Fruit fly (Drosophila melanogaster): ENCODE measurements around the gene tw.

Gene tw

dm6 chrX:801157-801872 is 16.8 kb downstream of the tw start, which contains the start of gene Rbf (continued):
- TF ChIP-seq Eip75B (GFP tag; optimal IDR thresholded peaks at IDR 0.05) (no peak), Sox15 (GFP tag; optimal IDR thresholded peaks at IDR 0.05) (no peak), svp (GFP tag) (peak; percentile 23), Met (GFP tag; optimal IDR thresholded peaks at IDR 0.05) (no peak), Sox14 (GFP tag; optimal IDR thresholded peaks at IDR 0.05) (peak; percentile 14), Blimp-1 (GFP tag; optimal IDR thresholded peaks at IDR 0.05) (no peak), CG15336 (GFP tag; IDR thresholded peaks at IDR 0.05) (no peak), CG3919 (GFP tag; optimal IDR thresholded peaks at IDR 0.05) (peak; percentile 13), Eip78C (GFP tag) (peak; percentile 47), CG8119 (GFP tag; IDR thresholded peaks at IDR 0.05) (no peak)

DNA sequence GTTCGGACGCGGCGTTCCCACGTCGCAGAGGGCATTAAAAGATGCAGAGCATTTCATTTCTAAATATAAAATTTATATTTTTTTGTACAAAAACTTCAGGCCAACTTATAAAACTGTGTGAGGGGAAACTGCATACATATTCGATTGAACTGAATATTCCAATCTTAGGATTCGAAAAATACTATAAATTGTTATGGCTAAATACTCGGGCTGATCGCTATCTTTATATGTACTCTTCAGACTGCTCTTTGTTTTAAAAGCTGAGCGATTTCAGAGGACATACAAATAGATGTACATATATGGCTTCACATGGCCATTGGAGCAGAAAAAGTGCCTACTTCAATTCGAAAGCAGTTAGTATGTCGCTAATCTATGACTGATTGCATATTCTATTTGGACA is 18.8 kb downstream of the tw start, which contains the start of gene CG13359:
TSS of gene CG13359 (minus strand) at position 101 of the 400 bp plus-strand sequence.
- TF ChIP-seq vri (GFP tag; optimal IDR thresholded peaks at IDR 0.05), result no peak
- no peak for TF ChIP-seq CG10631 (GFP tag; optimal IDR thresholded peaks at IDR 0.05)
- no peak for TF ChIP-seq svp (GFP tag)
- TF ChIP-seq CG11294 (GFP tag; IDR thresholded peaks at IDR 0.05), result no peak
- no peak for TF ChIP-seq Eip93F (GFP tag; optimal IDR thresholded peaks at IDR 0.05)
- no peak for TF ChIP-seq CG4318 (GFP tag; optimal IDR thresholded peaks at IDR 0.05)
- no peak for TF ChIP-seq CG6808 (GFP tag; optimal IDR thresholded peaks at IDR 0.05)
- TF ChIP-seq CG10669 (GFP tag; optimal IDR thresholded peaks at IDR 0.05), result no peak
- no peak for TF ChIP-seq CG31627 (GFP tag; optimal IDR thresholded peaks at IDR 0.05)
- no peak for TF ChIP-seq Ets96B (tag; optimal IDR thresholded peaks at IDR 0.05)
- no peak for TF ChIP-seq CG15336 (GFP tag; IDR thresholded peaks at IDR 0.05)
- no peak for TF ChIP-seq Sox15 (GFP tag; optimal IDR thresholded peaks at IDR 0.05)
- TF ChIP-seq Blimp-1 (GFP tag; optimal IDR thresholded peaks at IDR 0.05), result no peak
- TF ChIP-seq Hr4 (GFP tag; optimal IDR thresholded peaks at IDR 0.05), result no peak
- no peak for TF ChIP-seq dac (GFP tag; optimal IDR thresholded peaks at IDR 0.05)
- TF ChIP-seq pdm3 (GFP tag; optimal IDR thresholded peaks at IDR 0.05), result no peak

dm6 chrX:804821-805220 is 20.3 kb downstream of the tw start, which contains the start of gene CG13358:
TSS of gene CG13358 (minus strand) at chrX:804921.
- peak; percentile 19 for TF ChIP-seq Eip78C (GFP tag)
- TF ChIP-seq CG32006 (GFP tag; optimal IDR thresholded peaks at IDR 0.05), result peak; percentile 26
- TF ChIP-seq CG1621 (tag; optimal IDR thresholded peaks at IDR 0.05), result no peak
- TF ChIP-seq CG8119 (GFP tag; IDR thresholded peaks at IDR 0.05), result 0 out of 3 replicates have a peak, but pooled peaks have one; percentile 14

dm6 chrX:805907-806306 is 21.4 kb downstream of the tw start, which contains the start of gene Sec22:
TSS of gene Sec22 (plus strand) at chrX:806076.
- TF ChIP-seq CG8319 (GFP tag; optimal IDR thresholded peaks at IDR 0.05), result no peak
- peak; percentile 11 for TF ChIP-seq lz (GFP tag; optimal IDR thresholded peaks at IDR 0.05)
- no peak for TF ChIP-seq Hr4 (GFP tag; optimal IDR thresholded peaks at IDR 0.05)
- TF ChIP-seq Smox (GFP tag; optimal IDR thresholded peaks at IDR 0.05), result no peak
- TF ChIP-seq CG10669 (GFP tag; optimal IDR thresholded peaks at IDR 0.05), result no peak
- TF ChIP-seq CG6276 (GFP tag; optimal IDR thresholded peaks at IDR 0.05), result no peak
- TF ChIP-seq CG1621 (tag; optimal IDR thresholded peaks at IDR 0.05), result no peak
- no peak for TF ChIP-seq vri (GFP tag; optimal IDR thresholded peaks at IDR 0.05)
- TF ChIP-seq CG11762 (GFP tag; optimal IDR thresholded peaks at IDR 0.05; ENCODE audit: insufficient read depth), result no peak
- no peak for TF ChIP-seq achi (GFP tag; optimal IDR thresholded peaks at IDR 0.05)
- no peak for TF ChIP-seq Hr39 (GFP tag; optimal IDR thresholded peaks at IDR 0.05)
- no peak for TF ChIP-seq Sox15 (GFP tag; optimal IDR thresholded peaks at IDR 0.05)
- TF ChIP-seq dac (GFP tag; optimal IDR thresholded peaks at IDR 0.05), result no peak
- no peak for TF ChIP-seq fkh (GFP tag; optimal IDR thresholded peaks at IDR 0.05)
- TF ChIP-seq Sox102F (GFP tag; optimal IDR thresholded peaks at IDR 0.05), result no peak
- TF ChIP-seq eg (GFP tag; IDR thresholded peaks at IDR 0.05), result no peak
- peak; percentile 3 for TF ChIP-seq cyc (GFP tag; optimal IDR thresholded peaks at IDR 0.05)
- peak; percentile 45 for TF ChIP-seq Eip78C (GFP tag)
- TF ChIP-seq dsx (GFP tag; optimal IDR thresholded peaks at IDR 0.05; ENCODE audit: poor library complexity, severe bottlenecking), result peak; percentile 26
- peak in 1 of 2 experiments; percentile 36 for TF ChIP-seq ss (GFP tag; optimal IDR thresholded peaks at IDR 0.05)
